Comparison of ENCODE assay signal across 1 fruit fly cellular context in the genomic region with DNA sequence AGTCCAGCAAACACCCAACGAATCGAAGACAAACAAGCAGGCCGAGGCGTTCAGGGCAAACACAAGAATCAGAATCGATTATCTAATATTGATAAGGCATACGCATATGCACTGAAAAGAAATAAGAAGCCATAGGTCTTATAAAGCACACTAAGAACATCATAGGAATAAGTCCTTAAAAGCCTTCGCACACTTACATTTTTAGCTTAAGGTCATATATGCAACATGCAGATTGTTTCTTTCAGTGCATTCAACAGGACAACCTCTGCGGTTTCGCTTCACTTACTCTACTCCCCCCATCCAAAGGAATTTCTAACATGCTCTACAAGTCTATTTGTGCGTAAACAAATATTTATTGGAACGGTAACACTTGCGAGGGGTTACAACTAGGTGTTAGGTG.
A peak's percentile ranks its signal among the peaks of the same experiment; 100 is the strongest.
TF ChIP-seq lines count a peak whose summit lies in the region.

No protein-coding gene starts in this region.

TF ChIP-seq in whole organism, embryonic, 481 proteins besides CTCF, POLR2A, EP300 and RAD21 (continued from another document and continues in another):
- TF ChIP-seq CG3995 (GFP tag; optimal IDR thresholded peaks at IDR 0.05; lab: Kevin White, UChicago) (no peak), CG2678 (tag; optimal IDR thresholded peaks at IDR 0.05; lab: Kevin White, UChicago) (peak; percentile 69), CG11247 (GFP tag; IDR thresholded peaks at IDR 0.05; lab: Robert Waterston, UW) (no peak), Aef1 (GFP tag; IDR thresholded peaks at IDR 0.05; lab: Robert Waterston, UW) (no peak), cato (GFP tag; optimal IDR thresholded peaks at IDR 0.05; lab: Kevin White, UChicago; ENCODE audit: borderline replicate concordance) (peak; percentile 40), ase (GFP tag; IDR thresholded peaks at IDR 0.05; lab: Robert Waterston, UW) (peak; percentile 38; the same call in 1 of the 3 replicates), GATAe (GFP tag; conservative IDR thresholded peaks at IDR 0.05; lab: Robert Waterston, UW) (no peak; the same call in 1 of the 2 replicates), CG33213 (GFP tag; optimal IDR thresholded peaks at IDR 0.05; lab: Kevin White, UChicago) (peak; percentile 18), yki (optimal IDR thresholded peaks at IDR 0.05; lab: Kevin White, UChicago) (no peak), Nf-YB (GFP tag; optimal IDR thresholded peaks at IDR 0.05; lab: Kevin White, UChicago) (no peak), fd3F (GFP tag; optimal IDR thresholded peaks at IDR 0.05; lab: Kevin White, UChicago) (no peak), trem (tag; optimal IDR thresholded peaks at IDR 0.05; lab: Kevin White, UChicago) (peak; percentile 44), sc (optimal IDR thresholded peaks at IDR 0.05; lab: Kevin White, UChicago) (no peak), sc (GFP tag; optimal IDR thresholded peaks at IDR 0.05; lab: Kevin White, UChicago) (peak; percentile 63), CG6175 (GFP tag; IDR thresholded peaks at IDR 0.05; lab: Robert Waterston, UW) (no peak), CG17802 (tag; optimal IDR thresholded peaks at IDR 0.05; lab: Kevin White, UChicago) (peak; percentile 34), Abd-B (GFP tag; optimal IDR thresholded peaks at IDR 0.05; lab: Kevin White, UChicago) (peak; percentile 17), Meics (GFP tag; optimal IDR thresholded peaks at IDR 0.05; lab: Kevin White, UChicago) (peak; percentile 0), CG7556 (GFP tag; optimal IDR thresholded peaks at IDR 0.05; lab: Kevin White, UChicago) (peak; percentile 58), cad (GFP tag; optimal IDR thresholded peaks at IDR 0.05; lab: Kevin White, UChicago) (no peak), slou (GFP tag; optimal IDR thresholded peaks at IDR 0.05; lab: Kevin White, UChicago) (no peak), CG14710 (tag; optimal IDR thresholded peaks at IDR 0.05; lab: Kevin White, UChicago) (peak; percentile 73), vvl (GFP tag; IDR thresholded peaks at IDR 0.05; lab: Robert Waterston, UW) (peak; percentile 84), CG11398 (GFP tag; optimal IDR thresholded peaks at IDR 0.05; lab: Kevin White, UChicago) (peak; percentile 56), nom (GFP tag; optimal IDR thresholded peaks at IDR 0.05; lab: Kevin White, UChicago) (no peak), dpn (GFP tag; optimal IDR thresholded peaks at IDR 0.05; lab: Kevin White, UChicago) (peak; percentile 31 to 44), CG4424 (GFP tag; optimal IDR thresholded peaks at IDR 0.05; lab: Kevin White, UChicago) (peak; percentile 51), HmgD (GFP tag; optimal IDR thresholded peaks at IDR 0.05; lab: Kevin White, UChicago) (no peak), bab2 (GFP tag; optimal IDR thresholded peaks at IDR 0.05; lab: Kevin White, UChicago) (peak; percentile 70), zfh1 (GFP tag; IDR thresholded peaks at IDR 0.05; lab: Robert Waterston, UW) (peak; percentile 87), Gug (GFP tag; IDR thresholded peaks at IDR 0.05; lab: Robert Waterston, UW) (peak; percentile 28; the same call in 2 of the 4 replicates), Mes4 (GFP tag; optimal IDR thresholded peaks at IDR 0.05; lab: Kevin White, UChicago) (peak; percentile 62), CG2199 (GFP tag; IDR thresholded peaks at IDR 0.05; lab: Robert Waterston, UW) (0 out of 3 replicates have a peak, but pooled peaks have one; percentile 45), CG6791 (GFP tag; IDR thresholded peaks at IDR 0.05; lab: Robert Waterston, UW; ENCODE audit: partially characterized antibody) (no peak), CG16813 (GFP tag; IDR thresholded peaks at IDR 0.05; lab: Robert Waterston, UW; ENCODE audit: partially characterized antibody) (no peak), Asciz (GFP tag; optimal IDR thresholded peaks at IDR 0.05; lab: Kevin White, UChicago) (peak; percentile 43), CG9932 (GFP tag; IDR thresholded peaks at IDR 0.05; lab: Robert Waterston, UW) (no peak), peb (GFP tag; IDR thresholded peaks at IDR 0.05; lab: Robert Waterston, UW) (no peak), salm (tag; optimal IDR thresholded peaks at IDR 0.05; lab: Kevin White, UChicago) (peak; percentile 51), Atf-2 (GFP tag; optimal IDR thresholded peaks at IDR 0.05; lab: Kevin White, UChicago) (peak; percentile 60), MTF-1 (GFP tag; optimal IDR thresholded peaks at IDR 0.05; lab: Kevin White, UChicago; ENCODE audit: borderline replicate concordance) (no peak), sim (GFP tag; IDR thresholded peaks at IDR 0.05; lab: Robert Waterston, UW) (peak; percentile 43; the same call in 1 of the 2 replicates), CG18619 (GFP tag; optimal IDR thresholded peaks at IDR 0.05; lab: Kevin White, UChicago) (peak; percentile 16), zfh2 (GFP tag; optimal IDR thresholded peaks at IDR 0.05; lab: Kevin White, UChicago) (no peak), crc (GFP tag; optimal IDR thresholded peaks at IDR 0.05; lab: Kevin White, UChicago) (no peak), ftz-f1 (GFP tag; optimal IDR thresholded peaks at IDR 0.05; lab: Kevin White, UChicago) (no peak), nerfin-1 (tag; optimal IDR thresholded peaks at IDR 0.05; lab: Kevin White, UChicago) (peak; percentile 45), Fer3 (tag; optimal IDR thresholded peaks at IDR 0.05; lab: Kevin White, UChicago) (peak; percentile 0), CG9727 (GFP tag; optimal IDR thresholded peaks at IDR 0.05; lab: Kevin White, UChicago) (peak; percentile 81), CG17328 (GFP tag; IDR thresholded peaks at IDR 0.05; lab: Robert Waterston, UW) (peak; percentile 72), stc (GFP tag; IDR thresholded peaks at IDR 0.05; lab: Robert Waterston, UW) (no peak), CG3726 (GFP tag; IDR thresholded peaks at IDR 0.05; lab: Robert Waterston, UW) (no peak), vnd (GFP tag; IDR thresholded peaks at IDR 0.05; lab: Robert Waterston, UW; ENCODE audit: partially characterized antibody) (no peak), Dll (GFP tag; IDR thresholded peaks at IDR 0.05; lab: Robert Waterston, UW; ENCODE audit: partially characterized antibody) (no peak), wek (GFP tag; optimal IDR thresholded peaks at IDR 0.05; lab: Kevin White, UChicago) (no peak), CG1529 (GFP tag; optimal IDR thresholded peaks at IDR 0.05; lab: Kevin White, UChicago) (peak; percentile 49), pho (GFP tag; optimal IDR thresholded peaks at IDR 0.05; lab: Kevin White, UChicago) (no peak), Xbp1 (GFP tag; optimal IDR thresholded peaks at IDR 0.05; lab: Kevin White, UChicago) (peak; percentile 52), CG31224 (GFP tag; IDR thresholded peaks at IDR 0.05; lab: Robert Waterston, UW) (no peak), gfzf (GFP tag; optimal IDR thresholded peaks at IDR 0.05; lab: Kevin White, UChicago) (no peak), Xrp1 (GFP tag; IDR thresholded peaks at IDR 0.05; lab: Robert Waterston, UW) (peak; percentile 80), caup (GFP tag; optimal IDR thresholded peaks at IDR 0.05; lab: Kevin White, UChicago; ENCODE audit: severe bottlenecking) (peak; percentile 14), ci (GFP tag; IDR thresholded peaks at IDR 0.05; lab: Robert Waterston, UW) (peak; percentile 70; the same call in 2 of the 3 replicates), CG18599 (GFP tag; optimal IDR thresholded peaks at IDR 0.05; lab: Kevin White, UChicago) (peak; percentile 25), Mad (GFP tag; optimal IDR thresholded peaks at IDR 0.05; lab: Kevin White, UChicago) (peak; percentile 21), CG17912 (GFP tag; optimal IDR thresholded peaks at IDR 0.05; lab: Kevin White, UChicago) (no peak), wor (GFP tag; IDR thresholded peaks at IDR 0.05; lab: Robert Waterston, UW) (no peak), mam (GFP tag; optimal IDR thresholded peaks at IDR 0.05; lab: Kevin White, UChicago) (no peak), en (GFP tag; optimal IDR thresholded peaks at IDR 0.05; lab: Kevin White, UChicago) (no peak), CG1647 (GFP tag; optimal IDR thresholded peaks at IDR 0.05; lab: Kevin White, UChicago) (peak; percentile 39), CG9797 (GFP tag; optimal IDR thresholded peaks at IDR 0.05; lab: Kevin White, UChicago) (no peak), CG2202 (tag; optimal IDR thresholded peaks at IDR 0.05; lab: Kevin White, UChicago) (peak; percentile 31), h (optimal IDR thresholded peaks at IDR 0.05; lab: Kevin White, UChicago) (no peak), CG13775 (GFP tag; optimal IDR thresholded peaks at IDR 0.05; lab: Kevin White, UChicago) (peak; percentile 53), CG8944 (GFP tag; optimal IDR thresholded peaks at IDR 0.05; lab: Kevin White, UChicago) (peak; percentile 67), NC2β (GFP tag; optimal IDR thresholded peaks at IDR 0.05; lab: Kevin White, UChicago) (peak; percentile 67), grau (tag; optimal IDR thresholded peaks at IDR 0.05; lab: Kevin White, UChicago) (peak; percentile 33), PHDP (tag; optimal IDR thresholded peaks at IDR 0.05; lab: Kevin White, UChicago) (peak; percentile 35), CG13287 (GFP tag; IDR thresholded peaks at IDR 0.05; lab: Robert Waterston, UW; ENCODE audit: partially characterized antibody) (no peak), slbo (GFP tag; IDR thresholded peaks at IDR 0.05; lab: Robert Waterston, UW) (peak; percentile 28), sisA (GFP tag; IDR thresholded peaks at IDR 0.05; lab: Robert Waterston, UW) (peak; percentile 60), CG34422 (GFP tag; IDR thresholded peaks at IDR 0.05; lab: Robert Waterston, UW) (peak; percentile 46; the same call in 2 of the 3 replicates), Kr (GFP tag; optimal IDR thresholded peaks at IDR 0.05; lab: Kevin White, UChicago) (peak; percentile 56), CG15514 (GFP tag; optimal IDR thresholded peaks at IDR 0.05; lab: Kevin White, UChicago) (no peak), CG2875 (GFP tag; optimal IDR thresholded peaks at IDR 0.05; lab: Kevin White, UChicago) (peak; percentile 62), ac (GFP tag; optimal IDR thresholded peaks at IDR 0.05; lab: Kevin White, UChicago) (peak; percentile 30), Hmr (GFP tag; optimal IDR thresholded peaks at IDR 0.05; lab: Kevin White, UChicago) (peak; percentile 4), bsh (GFP tag; optimal IDR thresholded peaks at IDR 0.05; lab: Kevin White, UChicago) (peak in 1 of 2 experiments; percentile 84), Bdp1 (GFP tag; optimal IDR thresholded peaks at IDR 0.05; lab: Kevin White, UChicago) (peak; percentile 37), CG10565 (GFP tag; optimal IDR thresholded peaks at IDR 0.05; lab: Kevin White, UChicago) (no peak), pita (GFP tag; optimal IDR thresholded peaks at IDR 0.05; lab: Kevin White, UChicago) (no peak), CG15601 (tag; optimal IDR thresholded peaks at IDR 0.05; lab: Kevin White, UChicago) (peak; percentile 66), CG34376 (GFP tag; optimal IDR thresholded peaks at IDR 0.05; lab: Kevin White, UChicago) (no peak), CG4282 (GFP tag; optimal IDR thresholded peaks at IDR 0.05; lab: Kevin White, UChicago) (no peak), lilli (GFP tag; optimal IDR thresholded peaks at IDR 0.05; lab: Kevin White, UChicago) (peak; percentile 39), CG16863 (GFP tag; optimal IDR thresholded peaks at IDR 0.05; lab: Kevin White, UChicago) (peak; percentile 70), CG32772 (GFP tag; IDR thresholded peaks at IDR 0.05; lab: Robert Waterston, UW) (no peak), da (GFP tag; optimal IDR thresholded peaks at IDR 0.05; lab: Kevin White, UChicago) (no peak), CG17359 (tag; optimal IDR thresholded peaks at IDR 0.05; lab: Kevin White, UChicago) (peak; percentile 71), CG7745 (tag; optimal IDR thresholded peaks at IDR 0.05; lab: Kevin White, UChicago) (no peak), CG17361 (GFP tag; IDR thresholded peaks at IDR 0.05; lab: Robert Waterston, UW) (peak; percentile 62), CG17186 (GFP tag; optimal IDR thresholded peaks at IDR 0.05; lab: Kevin White, UChicago) (peak; percentile 21), lab (GFP tag; optimal IDR thresholded peaks at IDR 0.05; lab: Kevin White, UChicago) (peak; percentile 52), ssp (GFP tag; IDR thresholded peaks at IDR 0.05; lab: Robert Waterston, UW) (peak; percentile 44; the same call in 1 of the 2 replicates), CG13424 (tag; optimal IDR thresholded peaks at IDR 0.05; lab: Kevin White, UChicago) (peak; percentile 44), tio (GFP tag; optimal IDR thresholded peaks at IDR 0.05; lab: Kevin White, UChicago) (peak; percentile 46), CG10274 (GFP tag; optimal IDR thresholded peaks at IDR 0.05; lab: Kevin White, UChicago) (no peak), danr (GFP tag; IDR thresholded peaks at IDR 0.05; lab: Robert Waterston, UW) (0 out of 2 replicates have a peak, but pooled peaks have one; percentile 15), YL-1 (GFP tag; optimal IDR thresholded peaks at IDR 0.05; lab: Kevin White, UChicago) (no peak), Trl (optimal IDR thresholded peaks at IDR 0.05; lab: Kevin White, UChicago) (no peak), Trl (GFP tag; optimal IDR thresholded peaks at IDR 0.05; lab: Kevin White, UChicago) (peak; percentile 57), CG8388 (GFP tag; optimal IDR thresholded peaks at IDR 0.05; lab: Kevin White, UChicago) (peak; percentile 64), CG12942 (GFP tag; optimal IDR thresholded peaks at IDR 0.05; lab: Kevin White, UChicago) (no peak), crp (GFP tag; optimal IDR thresholded peaks at IDR 0.05; lab: Kevin White, UChicago) (no peak), inv (GFP tag; IDR thresholded peaks at IDR 0.05; lab: Robert Waterston, UW; ENCODE audit: partially characterized antibody) (no peak), amos (GFP tag; IDR thresholded peaks at IDR 0.05; lab: Robert Waterston, UW; ENCODE audit: partially characterized antibody) (no peak), Chrac-16 (GFP tag; optimal IDR thresholded peaks at IDR 0.05; lab: Kevin White, UChicago) (peak; percentile 53), Dip3 (GFP tag; optimal IDR thresholded peaks at IDR 0.05; lab: Kevin White, UChicago) (no peak), CG3407 (GFP tag; optimal IDR thresholded peaks at IDR 0.05; lab: Kevin White, UChicago) (peak; percentile 50), unpg (GFP tag; optimal IDR thresholded peaks at IDR 0.05; lab: Kevin White, UChicago) (peak; percentile 60), NK7.1 (GFP tag; optimal IDR thresholded peaks at IDR 0.05; lab: Kevin White, UChicago) (peak; percentile 28), gsb-n (tag; optimal IDR thresholded peaks at IDR 0.05; lab: Kevin White, UChicago) (peak; percentile 74), CG7839 (tag; optimal IDR thresholded peaks at IDR 0.05; lab: Kevin White, UChicago) (peak; percentile 61), CG10959 (GFP tag; IDR thresholded peaks at IDR 0.05; lab: Robert Waterston, UW) (peak; percentile 58), tgo (GFP tag; IDR thresholded peaks at IDR 0.05; lab: Robert Waterston, UW) (peak; percentile 52; the same call in 2 of the 3 replicates), CG9215 (GFP tag; IDR thresholded peaks at IDR 0.05; lab: Robert Waterston, UW) (0 out of 2 replicates have a peak, but pooled peaks have one; percentile 5)
